Fruit fly (Drosophila melanogaster): ENCODE data around the gene gudu.

Gene gudu

dm6 chr2L:7419408-7420304, 31.3 kb downstream of the gudu start (continued):
- TF ChIP-seq Nf-YB (GFP tag; optimal IDR thresholded peaks at IDR 0.05): peak; percentile 53
- TF ChIP-seq ci (GFP tag; IDR thresholded peaks at IDR 0.05): 0 out of 3 replicates have a peak, but pooled peaks have one; percentile 50
- TF ChIP-seq crol (GFP tag; IDR thresholded peaks at IDR 0.05): peak; percentile 81
- peak; percentile 36 for TF ChIP-seq PHDP (tag; optimal IDR thresholded peaks at IDR 0.05)
- TF ChIP-seq schlank (tag; optimal IDR thresholded peaks at IDR 0.05): no peak
- TF ChIP-seq CG3163 (GFP tag; optimal IDR thresholded peaks at IDR 0.05): no peak
- peak; percentile 17 for TF ChIP-seq CG12391 (tag; optimal IDR thresholded peaks at IDR 0.05)
- peak; percentile 63 for TF ChIP-seq CG18599 (GFP tag; optimal IDR thresholded peaks at IDR 0.05)
- 0 out of 3 replicates have a peak, but pooled peaks have one; percentile 26 for TF ChIP-seq CG2199 (GFP tag; IDR thresholded peaks at IDR 0.05)
- TF ChIP-seq CG6791 (GFP tag; IDR thresholded peaks at IDR 0.05; ENCODE audit: partially characterized antibody): peak; percentile 70; the same call in 2 of the 3 replicates
- no peak for TF ChIP-seq NfI (GFP tag; optimal IDR thresholded peaks at IDR 0.05)
- TF ChIP-seq CG8290 (GFP tag; optimal IDR thresholded peaks at IDR 0.05): peak; percentile 96
- TF ChIP-seq CG8290 (tag; optimal IDR thresholded peaks at IDR 0.05): peak; percentile 41 to 69
- no peak for TF ChIP-seq tap (tag; optimal IDR thresholded peaks at IDR 0.05)
- TF ChIP-seq CG15479 (GFP tag; optimal IDR thresholded peaks at IDR 0.05): peak; percentile 50
- no peak for TF ChIP-seq zen (tag; optimal IDR thresholded peaks at IDR 0.05)
- no peak for TF ChIP-seq Doc2 (GFP tag; IDR thresholded peaks at IDR 0.05)
- peak; percentile 32; the same call in 1 of the 2 replicates for TF ChIP-seq CG9215 (GFP tag; IDR thresholded peaks at IDR 0.05)
- TF ChIP-seq Scr (GFP tag; IDR thresholded peaks at IDR 0.05; ENCODE audit: partially characterized antibody): no peak
- peak; percentile 12 for TF ChIP-seq Fer1 (GFP tag; optimal IDR thresholded peaks at IDR 0.05)
- no peak for TF ChIP-seq Atf-2 (GFP tag; optimal IDR thresholded peaks at IDR 0.05)
- TF ChIP-seq CG2678 (tag; optimal IDR thresholded peaks at IDR 0.05): peak; percentile 56
- TF ChIP-seq CG10959 (GFP tag; IDR thresholded peaks at IDR 0.05): no peak
- TF ChIP-seq da (GFP tag; optimal IDR thresholded peaks at IDR 0.05): no peak
- peak; percentile 7; the same call in 1 of the 2 replicates for TF ChIP-seq Adf1 (GFP tag; IDR thresholded peaks at IDR 0.05)
- no peak for TF ChIP-seq CG15011 (GFP tag; optimal IDR thresholded peaks at IDR 0.05)
- TF ChIP-seq CG10462 (GFP tag; optimal IDR thresholded peaks at IDR 0.05): no peak
- peak; percentile 40 for TF ChIP-seq Hand (GFP tag; optimal IDR thresholded peaks at IDR 0.05)
- peak; percentile 93 for TF ChIP-seq CG12155 (GFP tag; optimal IDR thresholded peaks at IDR 0.05)
- peak; percentile 26; the same call in 1 of the 2 replicates for TF ChIP-seq Rfx (GFP tag; IDR thresholded peaks at IDR 0.05)
- 0 out of 3 replicates have a peak, but pooled peaks have one; percentile 27 for TF ChIP-seq dysf (GFP tag; IDR thresholded peaks at IDR 0.05)
- peak; percentile 54; the same call in 1 of the 2 replicates for TF ChIP-seq Drgx (GFP tag; IDR thresholded peaks at IDR 0.05)
- 0 out of 2 replicates have a peak, but pooled peaks have one; percentile 35 for TF ChIP-seq slbo (GFP tag; IDR thresholded peaks at IDR 0.05)
- TF ChIP-seq CG17385 (GFP tag; optimal IDR thresholded peaks at IDR 0.05): peak; percentile 32
- peak; percentile 16 for TF ChIP-seq nmo (GFP tag; optimal IDR thresholded peaks at IDR 0.05)
- TF ChIP-seq CG17802 (tag; optimal IDR thresholded peaks at IDR 0.05): no peak
- no peak for TF ChIP-seq CG7786 (GFP tag; optimal IDR thresholded peaks at IDR 0.05)
- TF ChIP-seq onecut (GFP tag; IDR thresholded peaks at IDR 0.05): peak; percentile 99
- TF ChIP-seq ems (GFP tag; optimal IDR thresholded peaks at IDR 0.05): no peak
- no peak for TF ChIP-seq CG6254 (GFP tag; optimal IDR thresholded peaks at IDR 0.05)
- 0 out of 3 replicates have a peak, but pooled peaks have one; percentile 35 for TF ChIP-seq zen2 (GFP tag; IDR thresholded peaks at IDR 0.05; ENCODE audit: partially characterized antibody)
- 0 out of 2 replicates have a peak, but pooled peaks have one; percentile 10 for TF ChIP-seq esg (GFP tag; conservative IDR thresholded peaks at IDR 0.05)
- TF ChIP-seq Dref (GFP tag; IDR thresholded peaks at IDR 0.05): no peak
- peak; percentile 48 for TF ChIP-seq CG11504 (tag; optimal IDR thresholded peaks at IDR 0.05)
- TF ChIP-seq cwo (GFP tag; optimal IDR thresholded peaks at IDR 0.05): peak; percentile 21

Measured in whole organism, embryonic.